Fruit fly (Drosophila melanogaster): Measurements from ENCODE around the gene emb.

The emb gene

dm6 chr2L:8416350-8417046 is 13.1 kb downstream of the emb start (continued):
- TF ChIP-seq CG12155 (GFP tag; optimal IDR thresholded peaks at IDR 0.05) (no peak), ato (GFP tag; IDR thresholded peaks at IDR 0.05; ENCODE audit: partially characterized antibody) (no peak; the same call in 1 of the 2 replicates), ranshi (GFP tag; IDR thresholded peaks at IDR 0.05) (no peak), pb (GFP tag; optimal IDR thresholded peaks at IDR 0.05) (no peak), CG14441 (GFP tag; IDR thresholded peaks at IDR 0.05) (no peak), sd (tag; optimal IDR thresholded peaks at IDR 0.05) (no peak), dpn (GFP tag; optimal IDR thresholded peaks at IDR 0.05) (peak in 1 of 2 experiments; percentile 1), Lhr (GFP tag; optimal IDR thresholded peaks at IDR 0.05) (no peak), CG11093 (GFP tag; IDR thresholded peaks at IDR 0.05) (no peak), CG9797 (GFP tag; optimal IDR thresholded peaks at IDR 0.05) (no peak), CG17829 (tag; optimal IDR thresholded peaks at IDR 0.05) (no peak), Doc3 (GFP tag; IDR thresholded peaks at IDR 0.05; ENCODE audit: partially characterized antibody) (no peak), CG17359 (tag; optimal IDR thresholded peaks at IDR 0.05) (no peak), CG11504 (tag; optimal IDR thresholded peaks at IDR 0.05) (no peak), CG13624 (GFP tag; optimal IDR thresholded peaks at IDR 0.05) (peak; percentile 79), CG1529 (GFP tag; optimal IDR thresholded peaks at IDR 0.05) (no peak), pum (GFP tag; optimal IDR thresholded peaks at IDR 0.05) (peak; percentile 8), CG4360 (GFP tag; IDR thresholded peaks at IDR 0.05) (no peak), Dp (GFP tag; optimal IDR thresholded peaks at IDR 0.05) (peak; percentile 35), Hey (tag; optimal IDR thresholded peaks at IDR 0.05) (no peak), ERR (GFP tag; optimal IDR thresholded peaks at IDR 0.05) (no peak), Awh (GFP tag; IDR thresholded peaks at IDR 0.05) (no peak; the same call in 1 of the 2 replicates), CG2129 (GFP tag; IDR thresholded peaks at IDR 0.05; ENCODE audit: partially characterized antibody) (no peak), pfk (GFP tag; optimal IDR thresholded peaks at IDR 0.05) (no peak), CG6683 (GFP tag; optimal IDR thresholded peaks at IDR 0.05) (no peak), tna (GFP tag; IDR thresholded peaks at IDR 0.05; ENCODE audit: partially characterized antibody) (no peak), gt (GFP tag; IDR thresholded peaks at IDR 0.05) (no peak), chn (GFP tag; optimal IDR thresholded peaks at IDR 0.05) (peak; percentile 42), Doc2 (GFP tag; IDR thresholded peaks at IDR 0.05) (no peak), nerfin-1 (tag; optimal IDR thresholded peaks at IDR 0.05) (peak; percentile 2), otp (GFP tag; IDR thresholded peaks at IDR 0.05) (peak; percentile 36; the same call in 1 of the 3 replicates), chinmo (GFP tag; IDR thresholded peaks at IDR 0.05; ENCODE audit: partially characterized antibody) (0 out of 4 replicates have a peak, but pooled peaks have one; percentile 16), aop (GFP tag; IDR thresholded peaks at IDR 0.05) (no peak), trh (GFP tag; optimal IDR thresholded peaks at IDR 0.05) (no peak), CG10979 (tag; optimal IDR thresholded peaks at IDR 0.05) (no peak), Ssrp (tag; optimal IDR thresholded peaks at IDR 0.05) (no peak), Hr39 (optimal IDR thresholded peaks at IDR 0.05) (no peak), CG18619 (GFP tag; optimal IDR thresholded peaks at IDR 0.05) (no peak), klu (GFP tag; IDR thresholded peaks at IDR 0.05) (no peak), CG10959 (GFP tag; IDR thresholded peaks at IDR 0.05) (no peak), CG16813 (GFP tag; IDR thresholded peaks at IDR 0.05; ENCODE audit: partially characterized antibody) (no peak), tin (GFP tag; optimal IDR thresholded peaks at IDR 0.05) (peak; percentile 5), hkb (optimal IDR thresholded peaks at IDR 0.05) (no peak), hkb (GFP tag; IDR thresholded peaks at IDR 0.05) (no peak), usp (GFP tag; optimal IDR thresholded peaks at IDR 0.05) (no peak), MESR4 (GFP tag; optimal IDR thresholded peaks at IDR 0.05) (no peak), wor (GFP tag; IDR thresholded peaks at IDR 0.05) (no peak), Atf3 (GFP tag; optimal IDR thresholded peaks at IDR 0.05) (no peak), CG9437 (GFP tag; optimal IDR thresholded peaks at IDR 0.05) (no peak), vvl (GFP tag; IDR thresholded peaks at IDR 0.05) (no peak), ewg (GFP tag; optimal IDR thresholded peaks at IDR 0.05) (peak; percentile 30)
